Worm (Caenorhabditis elegans) whole organism, L4 larva: ENCODE measurements around the gene T20F7.3.

Source experiments
- D1046.2 ChIP-seq: fragments of 200-800 bp; sonication (Bioruptor generic); IDR thresholded peaks from 2 replicates; pipeline ENCODE4 v1.3.6; 2022; ENCODE audit warnings: missing genetic modification characterization, missing compliant biosample characterization
- F10B5.3 ChIP-seq: sonication (generic microtip); optimal IDR thresholded peaks from 2 replicates; lab custom pipeline; 2016; ENCODE audit warnings: mild to moderate bottlenecking, missing genetic modification characterization, missing compliant biosample characterization
- F37D6.2 ChIP-seq: sonication (generic microtip); optimal IDR thresholded peaks from 2 replicates; lab custom pipeline; 2016; ENCODE audit warnings: mild to moderate bottlenecking, missing genetic modification characterization, missing compliant biosample characterization
- F49E8.2 ChIP-seq: sonication (generic microtip); optimal IDR thresholded peaks from 2 replicates; lab custom pipeline; 2016; ENCODE audit warnings: missing compliant biosample characterization, mild to moderate bottlenecking, missing genetic modification characterization, borderline replicate concordance
- R02D3.7 ChIP-seq: fragments of 150-350 bp; sonication (generic microtip); optimal IDR thresholded peaks from 3 replicates; lab custom pipeline; 2014; ENCODE audit warnings: missing biosample characterization, missing genetic modification characterization
- T20F7.1 ChIP-seq: fragments of 200-800 bp; sonication (Bioruptor generic); optimal IDR thresholded peaks from 2 replicates; lab custom pipeline; 2018; ENCODE audit warnings: mild to moderate bottlenecking, missing genetic modification characterization, missing compliant biosample characterization
- T26A8.4 ChIP-seq: fragments of 200-800 bp; sonication (Bioruptor generic); IDR thresholded peaks from 2 replicates; pipeline ENCODE4 v1.3.6; 2022; ENCODE audit warnings: missing genetic modification characterization, missing compliant biosample characterization
- ZK546.5 ChIP-seq, 2 experiments: sonication (generic microtip); optimal IDR thresholded peaks; 2 replicates each; lab custom pipeline; 2017; ENCODE audit warnings: missing biosample characterization in 2 of 2, missing genetic modification characterization in 2 of 2
- attf-4 ChIP-seq: sonication (generic microtip); optimal IDR thresholded peaks from 3 replicates; lab custom pipeline; 2017; ENCODE audit warnings: missing biosample characterization, missing genetic modification characterization
- ceh-28 ChIP-seq: fragments of 150-350 bp; optimal IDR thresholded peaks from 2 replicates; lab custom pipeline; 2014; ENCODE audit warnings: missing biosample characterization, missing genetic modification reagents, missing genetic modification characterization
- ctbp-1 ChIP-seq: fragments of 200-800 bp; sonication (Bioruptor generic); IDR thresholded peaks from 2 replicates; pipeline ENCODE4 v1.3.6; 2022; ENCODE audit warnings: missing genetic modification reagents, missing genetic modification characterization, missing compliant biosample characterization
- daf-12 ChIP-seq: fragments of 150-350 bp; optimal IDR thresholded peaks from 2 replicates; lab custom pipeline; 2014; ENCODE audit warnings: missing biosample characterization, missing genetic modification reagents, missing genetic modification characterization
- daf-16 ChIP-seq, 3 experiments: sonication (generic microtip); optimal IDR thresholded peaks; 2 replicates each; lab custom pipeline; 2016 to 2017; ENCODE audit warnings: missing genetic modification characterization in 3 of 3, missing genetic modification reagents in 3 of 3, mild to moderate bottlenecking in 2 of 3, missing compliant biosample characterization in 2 of 3, missing biosample characterization in 1 of 3, moderate library complexity in 1 of 3
- daf-8 ChIP-seq: fragments of 200-800 bp; sonication (Bioruptor generic); IDR thresholded peaks from 2 replicates; pipeline ENCODE4 v1.3.6; 2022; ENCODE audit warnings: missing genetic modification characterization, missing compliant biosample characterization
- dmd-8 ChIP-seq: fragments of 200-800 bp; sonication (Bioruptor generic); IDR thresholded peaks from 2 replicates; pipeline ENCODE4 v1.3.6; 2022; ENCODE audit warnings: missing genetic modification characterization, missing compliant biosample characterization
- dmd-9 ChIP-seq: fragments of 200-800 bp; sonication (Bioruptor generic); IDR thresholded peaks from 2 replicates; pipeline ENCODE4 v1.3.6; 2022; ENCODE audit warnings: missing genetic modification reagents, missing genetic modification characterization, missing compliant biosample characterization
- dve-1 ChIP-seq: sonication (generic microtip); optimal IDR thresholded peaks from 2 replicates; lab custom pipeline; 2017; ENCODE audit warnings: antibody characterized with exemption, mild to moderate bottlenecking, missing genetic modification characterization, missing compliant biosample characterization; ENCODE audit not compliant: insufficient read depth
- egl-27 ChIP-seq: sonication (generic microtip); optimal IDR thresholded peaks from 3 replicates; lab custom pipeline; 2017; ENCODE audit warnings: missing biosample characterization, missing genetic modification reagents, missing genetic modification characterization
- hif-1 ChIP-seq, 2 experiments: sonication (generic microtip); optimal IDR thresholded peaks; 2 replicates each; lab custom pipeline; 2016 to 2017; ENCODE audit warnings: missing compliant biosample characterization in 2 of 2, missing genetic modification characterization in 2 of 2, missing genetic modification reagents in 2 of 2, missing genotype in 2 of 2, mild to moderate bottlenecking in 1 of 2
- hlh-11 ChIP-seq: fragments of 200-800 bp; sonication (Bioruptor generic); optimal IDR thresholded peaks from 2 replicates; lab custom pipeline; 2018; ENCODE audit warnings: mild to moderate bottlenecking, missing genetic modification characterization, missing compliant biosample characterization
- hlh-30 ChIP-seq: sonication (generic microtip); optimal IDR thresholded peaks from 2 replicates; lab custom pipeline; 2017; ENCODE audit warnings: antibody characterized with exemption, mild to moderate bottlenecking, missing genetic modification characterization, missing compliant biosample characterization; ENCODE audit not compliant: insufficient read depth
- hmg-1.1 ChIP-seq: fragments of 200-800 bp; sonication (Bioruptor generic); IDR thresholded peaks from 2 replicates; pipeline ENCODE4 v1.3.6; 2022; ENCODE audit warnings: missing genetic modification reagents, missing genetic modification characterization, missing compliant biosample characterization
- jun-1 ChIP-seq: fragments of 150-350 bp; optimal IDR thresholded peaks from 2 replicates; lab custom pipeline; 2014; ENCODE audit warnings: missing biosample characterization, missing genetic modification reagents, missing genetic modification characterization
- lin-15B ChIP-seq: fragments of 150-350 bp; sonication (generic microtip); optimal IDR thresholded peaks from 3 replicates; lab custom pipeline; 2014; ENCODE audit warnings: missing biosample characterization, missing genetic modification characterization
- lin-39 ChIP-seq: fragments of 150-350 bp; optimal IDR thresholded peaks from 2 replicates; lab custom pipeline; 2014; ENCODE audit warnings: missing biosample characterization, missing genetic modification reagents, missing genetic modification characterization
- lsy-2 ChIP-seq, 2 experiments: fragments of 150-350 bp in 1 of 2; sonication (generic microtip) in 1 of 2; optimal IDR thresholded peaks; 2 replicates each; lab custom pipeline; 2014 to 2017; ENCODE audit warnings: missing biosample characterization in 2 of 2, missing genetic modification characterization in 2 of 2
- mdt-29 ChIP-seq: fragments of 200-800 bp; sonication (Bioruptor generic); IDR thresholded peaks from 2 replicates; pipeline ENCODE4 v1.3.6; 2022; ENCODE audit warnings: missing genetic modification reagents, missing genetic modification characterization, missing compliant biosample characterization
- mxl-2 ChIP-seq: fragments of 200-800 bp; sonication (Bioruptor generic); conservative IDR thresholded peaks from 2 replicates; pipeline ENCODE4 v1.3.6; 2022; ENCODE audit warnings: missing genetic modification reagents, missing genetic modification characterization, missing compliant biosample characterization
- mxl-3 ChIP-seq: fragments of 200-800 bp; sonication (Bioruptor generic); optimal IDR thresholded peaks from 2 replicates; lab custom pipeline; 2018; ENCODE audit warnings: mild to moderate bottlenecking, missing genetic modification characterization, missing compliant biosample characterization
- nhr-11 ChIP-seq: fragments of 150-350 bp; optimal IDR thresholded peaks from 2 replicates; lab custom pipeline; 2014; ENCODE audit warnings: missing biosample characterization, missing genetic modification characterization
- nhr-111 ChIP-seq: fragments of 200-800 bp; sonication (Bioruptor generic); optimal IDR thresholded peaks from 2 replicates; lab custom pipeline; 2018; ENCODE audit warnings: mild to moderate bottlenecking, missing genetic modification characterization, missing compliant biosample characterization
- nhr-28 ChIP-seq: fragments of 150-350 bp; optimal IDR thresholded peaks from 2 replicates; lab custom pipeline; 2014; ENCODE audit warnings: missing biosample characterization, missing genetic modification characterization
- nhr-48 ChIP-seq: sonication (generic microtip); optimal IDR thresholded peaks from 2 replicates; lab custom pipeline; 2016; ENCODE audit warnings: mild to moderate bottlenecking, missing genetic modification characterization, missing compliant biosample characterization
- nhr-6 ChIP-seq: fragments of 150-350 bp; optimal IDR thresholded peaks from 2 replicates; lab custom pipeline; 2014; ENCODE audit warnings: missing biosample characterization, missing genetic modification characterization
- nhr-76 ChIP-seq: fragments of 150-350 bp; optimal IDR thresholded peaks from 2 replicates; lab custom pipeline; 2014; ENCODE audit warnings: missing biosample characterization, missing genetic modification characterization
- nhr-77 ChIP-seq: fragments of 150-350 bp; optimal IDR thresholded peaks from 2 replicates; lab custom pipeline; 2014; ENCODE audit warnings: missing biosample characterization, missing genetic modification characterization
- pha-4 ChIP-seq, 2 experiments: fragments of 150-350 bp in 1 of 2; fragments of 200-800 bp in 1 of 2; sonication (Bioruptor generic) in 1 of 2; IDR thresholded peaks in 1 of 2; optimal IDR thresholded peaks in 1 of 2; 2 replicates each; pipeline versions ENCODE4 v1.3.6 to Lab custom; 2014 to 2022; ENCODE audit warnings: missing genetic modification characterization in 2 of 2, missing genetic modification reagents in 2 of 2, missing biosample characterization in 1 of 2, missing compliant biosample characterization in 1 of 2
- rbr-2 ChIP-seq: sonication (generic microtip); optimal IDR thresholded peaks from 2 replicates; lab custom pipeline; 2016; ENCODE audit warnings: missing genotype, missing genetic modification characterization, missing compliant biosample characterization
- snpc-4 ChIP-seq: fragments of 150-350 bp; optimal IDR thresholded peaks from 2 replicates; lab custom pipeline; 2014; ENCODE audit warnings: missing biosample characterization, missing genetic modification characterization
- unc-130 ChIP-seq: sonication (generic microtip); optimal IDR thresholded peaks from 2 replicates; lab custom pipeline; 2016; ENCODE audit warnings: missing genetic modification reagents, missing genetic modification characterization, missing compliant biosample characterization
- unc-62 ChIP-seq, 3 experiments: fragments of 150-350 bp in 1 of 3; sonication (generic microtip); optimal IDR thresholded peaks in 2 of 3; peaks in 1 of 3; 1 replicate in 1 of 3; 2 replicates in 2 of 3; lab custom pipeline; 2014 to 2017; ENCODE audit warnings: missing biosample characterization in 3 of 3, missing genetic modification characterization in 3 of 3, missing genetic modification reagents in 3 of 3, missing genotype in 1 of 3
- zfp-3 ChIP-seq: fragments of 200-800 bp; sonication (Bioruptor generic); conservative IDR thresholded peaks from 2 replicates; pipeline ENCODE4 v1.3.6; 2022; ENCODE audit warnings: missing genetic modification reagents, missing genetic modification characterization, missing compliant biosample characterization
- zip-11 ChIP-seq: fragments of 200-800 bp; sonication (Bioruptor generic); IDR thresholded peaks from 2 replicates; pipeline ENCODE4 v1.3.6; 2022; ENCODE audit warnings: missing genetic modification characterization, missing compliant biosample characterization

Gene T20F7.3

ce11 chrX:16813606-16814330, 46.4 kb upstream of the T20F7.3 start, which contains the start of gene cas-1 (continued):
- TF ChIP-seq snpc-4 (tag; lab: Kevin White, UChicago) (no peak), T20F7.1 (no peak), nhr-76 (tag; lab: Kevin White, UChicago) (no peak), nhr-28 (no peak), zip-11 (GFP tag; lab: Robert Waterston, UW) (no peak), lsy-2 (tag; optimal IDR thresholded peaks at IDR 0.05; lab: Kevin White, UChicago) (peak in 1 of 2 experiments; percentile 41), hlh-11 (peak; percentile 35), attf-4 (tag; lab: Kevin White, UChicago) (no peak), nhr-77 (tag; lab: Kevin White, UChicago) (no peak), nhr-6 (peak; percentile 30)

- TF ChIP-seq dve-1 (tag; lab: Kevin White, UChicago) (peak; percentile 46), hlh-11 (no peak), F10B5.3 (tag; lab: Kevin White, UChicago) (no peak), daf-16 (GFP tag; optimal IDR thresholded peaks at IDR 0.05; lab: Kevin White, UChicago) (no peak), daf-16 (tag; optimal IDR thresholded peaks at IDR 0.05; lab: Kevin White, UChicago) (peak; percentile 24), unc-130 (no peak), hlh-30 (no peak), pha-4 (GFP tag; IDR thresholded peaks at IDR 0.05; lab: Robert Waterston, UW) (no peak), pha-4 (tag; optimal IDR thresholded peaks at IDR 0.05; lab: Kevin White, UChicago) (peak; percentile 35)
These were observed 45.3 kb upstream of the T20F7.3 start for ce11 chrX:16814913-16815312.

- TF ChIP-seq F49E8.2 (tag; lab: Kevin White, UChicago) (no peak), hlh-30 (peak; percentile 66), nhr-11 (peak; percentile 3), mxl-2 (GFP tag; lab: Robert Waterston, UW) (no peak), ctbp-1 (GFP tag; lab: Robert Waterston, UW) (0 out of 2 replicates have a peak, but pooled peaks have one; percentile 17), daf-8 (no peak), zip-11 (GFP tag; lab: Robert Waterston, UW) (no peak), dmd-8 (GFP tag; lab: Robert Waterston, UW) (no peak), T26A8.4 (GFP tag; lab: Robert Waterston, UW) (no peak), ceh-28 (tag; lab: Kevin White, UChicago) (no peak), hmg-1.1 (GFP tag; lab: Robert Waterston, UW) (no peak), lin-39 (tag; lab: Kevin White, UChicago) (no peak), nhr-48 (tag; lab: Kevin White, UChicago) (no peak), jun-1 (tag; lab: Kevin White, UChicago) (no peak), ZK546.5 (tag; optimal IDR thresholded peaks at IDR 0.05; lab: Kevin White, UChicago) (no peak), lin-15B (no peak), egl-27 (tag; lab: Kevin White, UChicago) (no peak), unc-62 (GFP tag; optimal IDR thresholded peaks at IDR 0.05 in 1 of 2; lab: Kevin White, UChicago) (peak in 1 of 2 experiments; percentile 66), unc-62 (tag; optimal IDR thresholded peaks at IDR 0.05; lab: Kevin White, UChicago) (no peak), nhr-76 (tag; lab: Kevin White, UChicago) (no peak), snpc-4 (tag; lab: Kevin White, UChicago) (no peak), hlh-11 (peak; percentile 81), dmd-9 (GFP tag; lab: Robert Waterston, UW) (no peak), hif-1 (tag; optimal IDR thresholded peaks at IDR 0.05; lab: Kevin White, UChicago) (peak in 1 of 2 experiments; percentile 10), daf-16 (GFP tag; optimal IDR thresholded peaks at IDR 0.05; lab: Kevin White, UChicago) (peak in 1 of 2 experiments; percentile 74), daf-16 (tag; optimal IDR thresholded peaks at IDR 0.05; lab: Kevin White, UChicago) (no peak), nhr-111 (GFP tag; lab: Kevin White, UChicago) (no peak), T20F7.1 (no peak), zfp-3 (GFP tag; lab: Robert Waterston, UW) (no peak), mxl-3 (GFP tag; lab: Kevin White, UChicago) (no peak), mdt-29 (no peak), rbr-2 (no peak), daf-12 (no peak), R02D3.7 (tag; lab: Kevin White, UChicago) (no peak), dve-1 (tag; lab: Kevin White, UChicago) (no peak), F37D6.2 (tag; lab: Kevin White, UChicago) (no peak), D1046.2 (GFP tag; lab: Robert Waterston, UW) (no peak), nhr-6 (no peak), pha-4 (GFP tag; IDR thresholded peaks at IDR 0.05; lab: Robert Waterston, UW) (no peak), pha-4 (tag; optimal IDR thresholded peaks at IDR 0.05; lab: Kevin White, UChicago) (no peak)
These were observed 44.7 kb upstream of the T20F7.3 start for ce11 chrX:16815508-16815907.
